Fruit fly (Drosophila melanogaster) whole organism, embryonic: ENCODE results near the gene Oatp33Eb.

Experiments used
- CG10267 ChIP-seq: fragments of 200-800 bp; sonication (Bioruptor generic); optimal IDR thresholded peaks from 2 replicates; lab custom pipeline; 2018; ENCODE audit warnings: missing biosample characterization, mild to moderate bottlenecking, missing genetic modification characterization, moderate library complexity
- CG10321 ChIP-seq: fragments of 200-800 bp; sonication (Bioruptor generic); IDR thresholded peaks from 2 replicates; pipeline ENCODE4 v1.3.6; 2022; ENCODE audit warnings: missing biosample characterization, missing genetic modification characterization
- CG10366 ChIP-seq: fragments of 200-800 bp; sonication (Bioruptor generic); IDR thresholded peaks from 2 replicates; pipeline ENCODE4 v1.3.6; 2022; ENCODE audit warnings: missing biosample characterization, missing genetic modification characterization
- CG11504 ChIP-seq: fragments of 200-800 bp; sonication (Bioruptor generic); optimal IDR thresholded peaks from 3 replicates; lab custom pipeline; 2019; ENCODE audit warnings: missing biosample characterization, mild to moderate bottlenecking, missing genetic modification characterization, moderate library complexity
- CG12104 ChIP-seq: fragments of 200-800 bp; sonication (Bioruptor generic); optimal IDR thresholded peaks from 3 replicates; lab custom pipeline; 2016; ENCODE audit warnings: missing biosample characterization, missing genetic modification characterization
- CG12155 ChIP-seq: fragments of 200-800 bp; sonication (Bioruptor generic); optimal IDR thresholded peaks from 3 replicates; lab custom pipeline; 2016; ENCODE audit warnings: missing biosample characterization, missing genetic modification characterization
- CG13775 ChIP-seq: fragments of 200-800 bp; sonication (Bioruptor generic); optimal IDR thresholded peaks from 3 replicates; lab custom pipeline; 2017; ENCODE audit warnings: missing biosample characterization, mild to moderate bottlenecking, missing genetic modification characterization
- CG1602 ChIP-seq: fragments of 200-800 bp; sonication (Bioruptor generic); optimal IDR thresholded peaks from 3 replicates; lab custom pipeline; 2016; ENCODE audit warnings: missing biosample characterization, missing genetic modification characterization
- CG17385 ChIP-seq: fragments of 200-800 bp; sonication (Bioruptor generic); optimal IDR thresholded peaks from 3 replicates; lab custom pipeline; 2018; ENCODE audit warnings: missing biosample characterization, mild to moderate bottlenecking, missing genetic modification characterization
- CG18262 ChIP-seq: fragments of 200-800 bp; optimal IDR thresholded peaks from 3 replicates; lab custom pipeline; 2019; ENCODE audit warnings: missing biosample characterization, mild to moderate bottlenecking, missing genetic modification characterization, moderate library complexity
- CG1832 ChIP-seq: fragments of 200-800 bp; sonication (Bioruptor generic); optimal IDR thresholded peaks from 2 replicates; lab custom pipeline; 2017; ENCODE audit warnings: missing biosample characterization, mild to moderate bottlenecking, missing genetic modification characterization, inconsistent platforms
- CG18764 ChIP-seq: fragments of 200-800 bp; sonication (Bioruptor generic); optimal IDR thresholded peaks from 3 replicates; lab custom pipeline; 2016; ENCODE audit warnings: missing biosample characterization, missing genetic modification characterization
- CG2712 ChIP-seq: fragments of 200-800 bp; optimal IDR thresholded peaks from 3 replicates; lab custom pipeline; 2019; ENCODE audit warnings: missing biosample characterization, mild to moderate bottlenecking, missing genetic modification characterization, moderate library complexity
- CG31224 ChIP-seq: fragments of 200-800 bp; sonication (Bioruptor generic); IDR thresholded peaks from 2 replicates; pipeline ENCODE4 v1.3.6; 2022; ENCODE audit warnings: missing biosample characterization, missing genetic modification characterization
- CG3163 ChIP-seq: fragments of 200-800 bp; sonication (Bioruptor generic); optimal IDR thresholded peaks from 3 replicates; lab custom pipeline; 2016; ENCODE audit warnings: missing biosample characterization, missing genetic modification characterization
- CG32532 ChIP-seq: fragments of 200-800 bp; sonication (Bioruptor generic); IDR thresholded peaks from 2 replicates; pipeline ENCODE4 v1.3.6; 2022; ENCODE audit warnings: missing biosample characterization, missing genetic modification characterization
- CG3726 ChIP-seq: fragments of 200-800 bp; sonication (Bioruptor generic); IDR thresholded peaks from 3 replicates; pipeline ENCODE4, ENCODE4 v1.3.6; 2022; ENCODE audit warnings: missing biosample characterization, missing genetic modification characterization
- CG6854 ChIP-seq: fragments of 200-800 bp; sonication (Bioruptor generic); optimal IDR thresholded peaks from 3 replicates; lab custom pipeline; 2017; ENCODE audit warnings: missing biosample characterization, mild to moderate bottlenecking, missing genetic modification characterization
- CG7372 ChIP-seq: fragments of 200-800 bp; sonication (Bioruptor generic); IDR thresholded peaks from 2 replicates; pipeline ENCODE4 v1.3.6; 2022; ENCODE audit warnings: missing biosample characterization, missing genetic modification characterization
- CG7745 ChIP-seq: fragments of 200-800 bp; sonication (Bioruptor generic); optimal IDR thresholded peaks from 2 replicates; lab custom pipeline; 2018; ENCODE audit warnings: missing biosample characterization, mild to moderate bottlenecking, missing genetic modification characterization, moderate library complexity
- CG7839 ChIP-seq: fragments of 200-800 bp; sonication (Bioruptor generic); optimal IDR thresholded peaks from 3 replicates; lab custom pipeline; 2018; ENCODE audit warnings: missing biosample characterization, mild to moderate bottlenecking, missing genetic modification characterization, moderate library complexity
- CG7963 ChIP-seq: fragments of 200-800 bp; sonication (Bioruptor generic); IDR thresholded peaks from 3 replicates; pipeline ENCODE4 v1.3.6; 2022; ENCODE audit warnings: missing biosample characterization, missing genetic modification characterization; ENCODE audit not compliant: partially characterized antibody
- CG8089 ChIP-seq: fragments of 200-800 bp; sonication (Bioruptor generic); optimal IDR thresholded peaks from 3 replicates; lab custom pipeline; 2016; ENCODE audit warnings: missing biosample characterization, missing genetic modification characterization
- CG8765 ChIP-seq: fragments of 200-800 bp; sonication (Bioruptor generic); IDR thresholded peaks from 2 replicates; pipeline ENCODE4 v1.3.6; 2022; ENCODE audit warnings: missing biosample characterization, missing genetic modification characterization
- CG8924 ChIP-seq: fragments of 200-800 bp; optimal IDR thresholded peaks from 3 replicates; lab custom pipeline; 2019; ENCODE audit warnings: missing biosample characterization, mild to moderate bottlenecking, missing genetic modification characterization, moderate library complexity
- CG9876 ChIP-seq: fragments of 200-800 bp; sonication (Bioruptor generic); optimal IDR thresholded peaks from 2 replicates; lab custom pipeline; 2016; ENCODE audit warnings: missing biosample characterization, missing genetic modification characterization
- CHES-1-like ChIP-seq: fragments of 200-800 bp; sonication (Bioruptor generic); optimal IDR thresholded peaks from 2 replicates; lab custom pipeline; 2016; ENCODE audit warnings: missing biosample characterization, missing genetic modification characterization
- Gug ChIP-seq: fragments of 200-800 bp; sonication (Bioruptor generic); IDR thresholded peaks from 4 replicates; pipeline ENCODE4 v1.3.6; 2022; ENCODE audit warnings: missing biosample characterization, missing genetic modification characterization
- H2.0 ChIP-seq: fragments of 200-800 bp; sonication (Bioruptor generic); IDR thresholded peaks from 2 replicates; pipeline ENCODE4 v1.3.6; 2022; ENCODE audit warnings: missing biosample characterization, missing genetic modification characterization
- Hr51 ChIP-seq, 2 experiments: fragments of 200-800 bp; sonication (Bioruptor generic); optimal IDR thresholded peaks; 2 replicates in 1 of 2; 3 replicates in 1 of 2; lab custom pipeline; 2016 to 2018; ENCODE audit warnings: missing biosample characterization in 2 of 2, missing genetic modification characterization in 2 of 2, mild to moderate bottlenecking in 1 of 2, moderate library complexity in 1 of 2
- Lim3 ChIP-seq: fragments of 200-800 bp; sonication (Bioruptor generic); IDR thresholded peaks from 2 replicates; pipeline ENCODE4 v1.3.6; 2022; ENCODE audit warnings: missing biosample characterization, missing genetic modification characterization
- NC2β ChIP-seq: fragments of 200-800 bp; sonication (Bioruptor generic); optimal IDR thresholded peaks from 2 replicates; lab custom pipeline; 2016; ENCODE audit warnings: missing biosample characterization, missing genetic modification characterization
- Oli ChIP-seq: fragments of 200-800 bp; sonication (Bioruptor generic); optimal IDR thresholded peaks from 2 replicates; lab custom pipeline; 2018; ENCODE audit warnings: missing biosample characterization, mild to moderate bottlenecking, missing genetic modification characterization, moderate library complexity
- Trl ChIP-seq, 3 experiments: fragments of >200 bp in 2 of 3; fragments of 200-800 bp in 1 of 3; sonication (Bioruptor generic) in 1 of 3; optimal IDR thresholded peaks; 2 replicates in 1 of 3; 3 replicates in 2 of 3; lab custom pipeline; 2016 to 2017; ENCODE audit warnings: missing biosample characterization in 1 of 3, missing genetic modification characterization in 1 of 3
- abd-A ChIP-seq: fragments of 200-800 bp; sonication (Bioruptor generic); optimal IDR thresholded peaks from 3 replicates; lab custom pipeline; 2019; ENCODE audit warnings: missing biosample characterization, mild to moderate bottlenecking, missing genetic modification characterization, moderate library complexity
- dmrt99B ChIP-seq: fragments of 200-800 bp; sonication (Bioruptor generic); optimal IDR thresholded peaks from 2 replicates; lab custom pipeline; 2018; ENCODE audit warnings: missing biosample characterization, mild to moderate bottlenecking, missing genetic modification characterization, moderate library complexity
- gro ChIP-seq: fragments of 200-800 bp; sonication (Bioruptor generic); optimal IDR thresholded peaks from 2 replicates; lab custom pipeline; 2016; ENCODE audit warnings: missing biosample characterization, missing genetic modification characterization
- gsb ChIP-seq: fragments of 200-800 bp; sonication (Bioruptor generic); IDR thresholded peaks from 2 replicates; pipeline ENCODE4 v1.3.6; 2022; ENCODE audit warnings: missing biosample characterization, missing genetic modification characterization
- hkb ChIP-seq, 2 experiments: fragments of 200-800 bp in 1 of 2; fragments of >200 bp in 1 of 2; sonication (Bioruptor generic) in 1 of 2; IDR thresholded peaks in 1 of 2; optimal IDR thresholded peaks in 1 of 2; 2 replicates each; pipeline versions ENCODE4 v1.3.6 to Lab custom; 2017 to 2022; ENCODE audit warnings: missing biosample characterization in 1 of 2, missing genetic modification characterization in 1 of 2
- knrl ChIP-seq: fragments of 200-800 bp; sonication (Bioruptor generic); IDR thresholded peaks from 3 replicates; pipeline ENCODE4 v1.3.6; 2022; ENCODE audit warnings: missing biosample characterization, missing genetic modification characterization; ENCODE audit not compliant: partially characterized antibody
- mirr ChIP-seq: fragments of 200-800 bp; sonication (Bioruptor generic); optimal IDR thresholded peaks from 3 replicates; lab custom pipeline; 2018; ENCODE audit warnings: missing biosample characterization, mild to moderate bottlenecking, missing genetic modification characterization
- pita ChIP-seq: fragments of 200-800 bp; sonication (Bioruptor generic); optimal IDR thresholded peaks from 2 replicates; lab custom pipeline; 2017; ENCODE audit warnings: missing biosample characterization, mild to moderate bottlenecking, missing genetic modification characterization
- sens-2 ChIP-seq: fragments of 200-800 bp; sonication (Bioruptor generic); IDR thresholded peaks from 2 replicates; pipeline ENCODE4 v1.3.6; 2022; ENCODE audit warnings: missing biosample characterization, missing genetic modification characterization
- sim ChIP-seq: fragments of 200-800 bp; sonication (Bioruptor generic); IDR thresholded peaks from 2 replicates; pipeline ENCODE4 v1.3.6; 2022; ENCODE audit warnings: missing biosample characterization, missing genetic modification characterization
- ttk ChIP-seq: fragments of 200-800 bp; sonication (Bioruptor generic); IDR thresholded peaks from 2 replicates; pipeline ENCODE4 v2.1.2; 2022; ENCODE audit warnings: missing biosample characterization, missing genetic modification characterization
- tx ChIP-seq: fragments of 200-800 bp; sonication (Bioruptor generic); optimal IDR thresholded peaks from 2 replicates; lab custom pipeline; 2016; ENCODE audit warnings: missing biosample characterization, missing genetic modification characterization
- vfl ChIP-seq: fragments of 200-800 bp; sonication (Bioruptor generic); optimal IDR thresholded peaks from 2 replicates; lab custom pipeline; 2016; ENCODE audit warnings: missing biosample characterization, missing genetic modification characterization

The Oatp33Eb gene

dm6 chr2L:12497283-12498265 is 49.3 kb downstream of the Oatp33Eb start, which contains the start of gene t-cup (continued):
- no peak for TF ChIP-seq knrl (GFP tag; lab: Robert Waterston, UW)
- peak; percentile 75 for TF ChIP-seq CG10366 (GFP tag; lab: Robert Waterston, UW)
- TF ChIP-seq CG7745 (tag; lab: Kevin White, UChicago), result peak; percentile 29
- 0 out of 2 replicates have a peak, but pooled peaks have one; percentile 49 for TF ChIP-seq CG32532
- TF ChIP-seq CG7963 (GFP tag; lab: Robert Waterston, UW), result no peak
- TF ChIP-seq Gug (GFP tag; lab: Robert Waterston, UW), result no peak
- peak; percentile 15 for TF ChIP-seq CG7839
- peak; percentile 99 for TF ChIP-seq mirr (GFP tag; lab: Kevin White, UChicago)
- TF ChIP-seq CG8924, result peak; percentile 69
- 0 out of 2 replicates have a peak, but pooled peaks have one; percentile 24 for TF ChIP-seq H2.0 (GFP tag; lab: Robert Waterston, UW)
- TF ChIP-seq CG13775, result peak; percentile 34
- no peak for TF ChIP-seq vfl
- peak; percentile 23 for TF ChIP-seq CG1602 (GFP tag; lab: Kevin White, UChicago)
- TF ChIP-seq CG3726 (GFP tag; lab: Robert Waterston, UW), result peak; percentile 66; the same call in 1 of the 3 replicates
- TF ChIP-seq NC2β (GFP tag; lab: Kevin White, UChicago), result peak; percentile 71
- TF ChIP-seq hkb (optimal IDR thresholded peaks at IDR 0.05; lab: Kevin White, UChicago), result no peak
- peak; percentile 84 for TF ChIP-seq hkb (GFP tag; IDR thresholded peaks at IDR 0.05; lab: Robert Waterston, UW)
- no peak for TF ChIP-seq Trl (optimal IDR thresholded peaks at IDR 0.05; lab: Kevin White, UChicago)
- peak; percentile 65 for TF ChIP-seq Trl (GFP tag; optimal IDR thresholded peaks at IDR 0.05; lab: Kevin White, UChicago)
- peak; percentile 52 for TF ChIP-seq Oli (tag; lab: Kevin White, UChicago)
- TF ChIP-seq CG10321 (GFP tag; lab: Robert Waterston, UW), result peak; percentile 44; the same call in 1 of the 2 replicates
- TF ChIP-seq CG8089, result peak; percentile 52
- TF ChIP-seq CG12155 (GFP tag; lab: Kevin White, UChicago), result no peak
- peak; percentile 72 for TF ChIP-seq CG12104 (GFP tag; lab: Kevin White, UChicago)
- TF ChIP-seq gro (GFP tag; lab: Kevin White, UChicago), result peak; percentile 67
- TF ChIP-seq CG7372, result peak; percentile 48; the same call in 1 of the 2 replicates
- TF ChIP-seq CG11504, result peak; percentile 57
- TF ChIP-seq CG17385, result peak; percentile 80
- peak; percentile 17; the same call in 1 of the 2 replicates for TF ChIP-seq sim
- TF ChIP-seq tx, result peak; percentile 46
- TF ChIP-seq abd-A (tag; lab: Kevin White, UChicago), result no peak
- TF ChIP-seq Hr51 (GFP tag; optimal IDR thresholded peaks at IDR 0.05; lab: Kevin White, UChicago), result peak; percentile 47 to 74
- peak; percentile 55 for TF ChIP-seq dmrt99B (tag; lab: Kevin White, UChicago)
- peak; percentile 47 for TF ChIP-seq CHES-1-like (GFP tag; lab: Kevin White, UChicago)
- no peak for TF ChIP-seq pita
- TF ChIP-seq CG6854 (GFP tag; lab: Kevin White, UChicago), result peak; percentile 79
- TF ChIP-seq CG3163, result peak; percentile 46
- TF ChIP-seq CG2712 (tag; lab: Kevin White, UChicago), result peak; percentile 58
- peak; percentile 67 for TF ChIP-seq sens-2 (GFP tag; lab: Robert Waterston, UW)
- TF ChIP-seq CG10267 (tag; lab: Kevin White, UChicago), result peak; percentile 11
- TF ChIP-seq CG31224 (GFP tag; lab: Robert Waterston, UW), result peak; percentile 100
- TF ChIP-seq ttk (GFP tag; lab: Robert Waterston, UW), result no peak
- no peak for TF ChIP-seq CG8765 (GFP tag; lab: Robert Waterston, UW)
- peak; percentile 57 for TF ChIP-seq CG18262 (tag; lab: Kevin White, UChicago)
- no peak for TF ChIP-seq CG1832 (GFP tag; lab: Kevin White, UChicago)
- peak; percentile 75; the same call in 1 of the 2 replicates for TF ChIP-seq Lim3 (GFP tag; lab: Robert Waterston, UW)
- TF ChIP-seq CG9876 (GFP tag; lab: Kevin White, UChicago), result no peak
- peak; percentile 58 for TF ChIP-seq CG18764 (GFP tag; lab: Kevin White, UChicago)
- peak; percentile 60 for TF ChIP-seq gsb
